Worm (Caenorhabditis elegans) whole organism, mixed stage, embryonic: Measurements from ENCODE around the gene srg-30.

Experiments used
- bed-3 ChIP-seq: fragments of 200-800 bp; sonication (Bioruptor generic); optimal IDR thresholded peaks from 3 replicates; lab custom pipeline; 2018; ENCODE audit warnings: mild to moderate bottlenecking, missing genetic modification characterization, moderate library complexity, missing compliant biosample characterization
- blmp-1 ChIP-seq: fragments of 150-350 bp; optimal IDR thresholded peaks from 2 replicates; lab custom pipeline; 2014; ENCODE audit warnings: missing biosample characterization, missing genetic modification characterization
- ceh-39 ChIP-seq: fragments of 150-350 bp; optimal IDR thresholded peaks from 2 replicates; lab custom pipeline; 2014; ENCODE audit warnings: missing biosample characterization, missing genetic modification characterization
- ceh-43 ChIP-seq: fragments of 200-800 bp; sonication (Bioruptor generic); optimal IDR thresholded peaks from 2 replicates; lab custom pipeline; 2018; ENCODE audit warnings: mild to moderate bottlenecking, missing genetic modification characterization, moderate library complexity, missing compliant biosample characterization
- ceh-83 ChIP-seq: fragments of 200-800 bp; sonication (Bioruptor generic); optimal IDR thresholded peaks from 2 replicates; lab custom pipeline; 2018; ENCODE audit warnings: mild to moderate bottlenecking, missing genetic modification characterization, missing compliant biosample characterization
- ces-1 ChIP-seq: fragments of 150-350 bp; optimal IDR thresholded peaks from 2 replicates; lab custom pipeline; 2014; ENCODE audit warnings: missing biosample characterization, missing genetic modification reagents, missing genetic modification characterization
- cnd-1 ChIP-seq: fragments of 200-800 bp; sonication (Bioruptor generic); optimal IDR thresholded peaks from 2 replicates; lab custom pipeline; 2018; ENCODE audit warnings: mild to moderate bottlenecking, missing genetic modification characterization, missing compliant biosample characterization
- drap-1 ChIP-seq: fragments of 200-800 bp; sonication (Bioruptor generic); optimal IDR thresholded peaks from 3 replicates; lab custom pipeline; 2018; ENCODE audit warnings: mild to moderate bottlenecking, missing genetic modification characterization, missing compliant biosample characterization
- elt-1 ChIP-seq: sonication (generic microtip); optimal IDR thresholded peaks from 2 replicates; lab custom pipeline; 2017; ENCODE audit warnings: missing genetic modification characterization, mild to moderate bottlenecking, missing compliant biosample characterization, antibody characterized with exemption, moderate library complexity, borderline replicate concordance; ENCODE audit not compliant: insufficient read depth
- hlh-1 ChIP-seq: fragments of 150-350 bp; optimal IDR thresholded peaks from 2 replicates; lab custom pipeline; 2014; ENCODE audit warnings: missing biosample characterization, missing genetic modification reagents, missing genetic modification characterization
- lin-13 ChIP-seq: fragments of 150-350 bp; optimal IDR thresholded peaks from 2 replicates; lab custom pipeline; 2014; ENCODE audit warnings: missing biosample characterization, missing genetic modification characterization
- lin-32 ChIP-seq: fragments of 200-800 bp; sonication (Bioruptor generic); optimal IDR thresholded peaks from 2 replicates; lab custom pipeline; 2018; ENCODE audit warnings: mild to moderate bottlenecking, missing genetic modification characterization, missing compliant biosample characterization
- lsy-2 ChIP-seq: fragments of 150-350 bp; optimal IDR thresholded peaks from 2 replicates; lab custom pipeline; 2014; ENCODE audit warnings: missing biosample characterization, missing genetic modification characterization
- mls-2 ChIP-seq: sonication (generic microtip); optimal IDR thresholded peaks from 2 replicates; lab custom pipeline; 2016; ENCODE audit warnings: mild to moderate bottlenecking, missing genetic modification characterization, moderate library complexity, missing compliant biosample characterization
- nhr-237 ChIP-seq: fragments of 150-350 bp; optimal IDR thresholded peaks from 2 replicates; lab custom pipeline; 2014; ENCODE audit warnings: missing biosample characterization, missing genetic modification characterization
- nhr-28 ChIP-seq: fragments of 150-350 bp; optimal IDR thresholded peaks from 2 replicates; lab custom pipeline; 2014; ENCODE audit warnings: missing biosample characterization, missing genetic modification characterization
- pha-4 ChIP-seq: fragments of 150-350 bp; optimal IDR thresholded peaks from 2 replicates; lab custom pipeline; 2018; ENCODE audit warnings: missing biosample characterization, missing genetic modification reagents, missing genetic modification characterization
- sem-2 ChIP-seq: fragments of 200-800 bp; sonication (Bioruptor generic); optimal IDR thresholded peaks from 2 replicates; lab custom pipeline; 2018; ENCODE audit warnings: mild to moderate bottlenecking, missing genetic modification characterization, missing compliant biosample characterization
- snpc-4 ChIP-seq: fragments of 150-350 bp; optimal IDR thresholded peaks from 2 replicates; lab custom pipeline; 2014; ENCODE audit warnings: missing biosample characterization, missing genetic modification characterization
- tbx-8 ChIP-seq: fragments of 200-800 bp; sonication (Bioruptor generic); optimal IDR thresholded peaks from 2 replicates; lab custom pipeline; 2018; ENCODE audit warnings: mild to moderate bottlenecking, missing genetic modification characterization, moderate library complexity, missing compliant biosample characterization
- unc-62 ChIP-seq: fragments of 150-350 bp; optimal IDR thresholded peaks from 2 replicates; lab custom pipeline; 2014; ENCODE audit warnings: missing biosample characterization, missing genetic modification reagents, missing genetic modification characterization
- zip-8 ChIP-seq: fragments of 150-350 bp; optimal IDR thresholded peaks from 2 replicates; lab custom pipeline; 2014; ENCODE audit warnings: missing biosample characterization, missing genetic modification characterization
- ztf-11 ChIP-seq: fragments of 150-350 bp; optimal IDR thresholded peaks from 2 replicates; lab custom pipeline; 2014; ENCODE audit warnings: missing biosample characterization, missing genetic modification characterization

Gene srg-30

DNA sequence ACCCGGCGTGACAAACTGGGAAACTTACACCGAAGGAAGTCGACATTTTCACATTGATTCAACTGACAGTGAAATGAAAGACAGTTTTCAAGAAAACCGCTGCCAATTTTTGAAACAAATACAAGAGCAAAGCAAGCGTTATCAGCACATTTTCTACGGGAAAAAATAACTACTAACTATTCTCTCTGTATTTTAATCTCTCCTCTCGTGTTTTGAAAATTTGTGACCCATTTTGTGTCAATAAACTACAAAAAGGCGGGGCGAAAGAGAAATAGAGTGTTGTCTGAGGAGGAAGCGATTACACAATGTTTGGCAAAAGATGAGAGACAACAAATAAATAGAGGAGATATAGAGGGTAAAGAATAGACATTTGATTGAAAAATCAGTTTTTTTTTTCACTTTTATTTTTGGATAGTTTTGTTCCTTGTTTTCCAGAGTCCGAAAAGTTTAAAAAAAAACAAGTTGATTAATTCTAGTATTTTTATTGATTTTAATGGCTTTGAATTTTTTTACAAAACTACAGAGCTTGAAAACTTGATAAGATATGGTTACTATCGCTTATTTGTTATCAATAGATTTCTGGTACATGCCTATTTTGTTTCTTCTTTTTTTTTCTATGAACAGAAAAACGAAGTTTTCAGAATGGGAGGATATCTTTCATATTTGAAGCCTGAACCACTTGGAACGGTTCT is 41.8 kb downstream of the srg-30 start, which contains the start of gene cest-34:
TSS of gene cest-34 (plus strand) at position 642 of the 692 bp plus-strand sequence.
- TF ChIP-seq bed-3 (no peak), nhr-237 (tag; lab: Kevin White, UChicago) (no peak), hlh-1 (tag; lab: Kevin White, UChicago) (no peak), sem-2 (no peak), tbx-8 (GFP tag; lab: Kevin White, UChicago) (no peak), ztf-11 (tag; lab: Kevin White, UChicago) (no peak), nhr-28 (tag; lab: Kevin White, UChicago) (no peak), snpc-4 (tag; lab: Kevin White, UChicago) (no peak), lin-13 (no peak)

DNA sequence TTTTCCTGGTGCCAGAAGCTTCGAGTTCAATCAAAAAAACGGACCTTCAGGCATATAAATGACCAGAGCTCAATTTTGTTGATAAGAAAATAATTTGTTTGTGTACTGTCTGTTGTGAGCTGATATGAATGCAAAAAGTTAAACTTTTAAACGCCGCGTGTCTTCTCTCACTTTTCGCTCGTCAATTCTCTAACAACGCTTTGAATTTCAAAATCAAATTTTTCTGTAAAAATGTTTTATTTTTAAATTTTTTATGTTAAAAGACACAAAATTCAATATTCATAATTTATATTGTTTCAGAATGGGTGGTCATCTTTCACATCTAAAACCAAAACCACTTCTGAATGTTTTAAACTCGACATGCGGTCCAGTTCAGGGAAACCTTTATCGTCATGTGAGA is 44.2 kb downstream of the srg-30 start, which contains the start of gene cest-31:
TSS of gene cest-31 (plus strand) at position 301 of the 400 bp plus-strand sequence.
- TF ChIP-seq ceh-43 (GFP tag; lab: Kevin White, UChicago) (no peak), ztf-11 (tag; lab: Kevin White, UChicago) (no peak), lin-13 (no peak), mls-2 (tag; lab: Kevin White, UChicago) (no peak)

DNA sequence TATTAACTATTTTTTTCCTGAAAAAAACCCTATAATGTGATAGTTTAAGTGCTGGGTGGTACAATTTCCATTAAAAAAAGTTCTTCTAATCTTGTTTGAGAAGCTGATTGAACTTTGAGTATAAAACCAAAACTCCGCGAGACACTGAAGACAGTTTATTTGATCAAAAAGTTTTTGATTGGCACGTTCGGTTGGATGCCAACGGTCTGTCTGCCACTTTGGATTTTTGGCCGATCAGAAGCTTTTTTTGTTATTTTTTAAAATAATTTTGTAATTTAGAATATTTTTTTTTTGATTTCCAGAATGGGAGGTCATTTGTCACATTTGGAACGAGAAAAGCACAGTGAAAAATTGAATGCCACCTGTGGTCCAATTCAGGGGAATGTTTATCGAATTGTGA is 48.6 kb downstream of the srg-30 start, which contains the start of gene cest-28:
TSS of gene cest-28 (plus strand) at position 301 of the 400 bp plus-strand sequence.
- TF ChIP-seq sem-2 (no peak), elt-1 (tag; lab: Kevin White, UChicago) (no peak), lin-13 (no peak), pha-4 (tag; lab: Kevin White, UChicago) (no peak), ceh-83 (no peak), nhr-237 (tag; lab: Kevin White, UChicago) (no peak), drap-1 (GFP tag; lab: Kevin White, UChicago) (no peak), blmp-1 (tag; lab: Kevin White, UChicago) (no peak), cnd-1 (no peak), ces-1 (GFP tag; lab: Kevin White, UChicago) (no peak), unc-62 (no peak), ztf-11 (tag; lab: Kevin White, UChicago) (no peak), lin-32 (no peak), nhr-28 (tag; lab: Kevin White, UChicago) (no peak)

DNA sequence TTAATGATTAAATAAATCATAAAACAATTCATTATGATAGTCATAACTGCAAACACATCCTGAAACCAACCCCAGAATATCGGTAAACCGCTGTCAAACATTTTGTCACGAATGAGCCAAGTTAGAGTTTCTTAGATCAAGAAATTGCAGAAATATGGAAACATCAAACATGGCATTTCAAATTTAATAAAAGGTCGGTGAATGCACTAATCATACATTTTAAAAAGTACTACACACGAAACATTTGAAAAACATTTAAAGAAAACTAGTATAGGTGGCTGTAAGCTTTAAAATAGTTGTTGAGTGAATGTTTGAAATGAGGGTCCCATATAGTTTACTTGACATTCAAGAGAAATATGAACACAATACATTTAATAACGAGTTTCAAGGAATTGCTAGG is 49.4 kb downstream of the srg-30 start, which contains the start of gene str-180:
TSS of gene str-180 (minus strand) at position 101 of the 400 bp plus-strand sequence.
- TF ChIP-seq nhr-28 (tag; lab: Kevin White, UChicago) (no peak), bed-3 (no peak), zip-8 (no peak), lin-13 (no peak), blmp-1 (tag; lab: Kevin White, UChicago) (no peak), mls-2 (tag; lab: Kevin White, UChicago) (no peak), drap-1 (GFP tag; lab: Kevin White, UChicago) (no peak), unc-62 (no peak), lsy-2 (tag; lab: Kevin White, UChicago) (no peak), ceh-39 (no peak), tbx-8 (GFP tag; lab: Kevin White, UChicago) (no peak), nhr-237 (tag; lab: Kevin White, UChicago) (no peak)
- TF ChIP-seq, all 35 proteins: peak for 0
